Worm (Caenorhabditis elegans) whole organism, L3 larva: Measurements from ENCODE around the gene ZK430.5.

Experiments
- ama-1 ChIP-seq: fragments of 150-350 bp; optimal IDR thresholded peaks from 2 replicates; lab custom pipeline; 2018
- ceh-28 ChIP-seq: fragments of 150-350 bp; optimal IDR thresholded peaks from 2 replicates; lab custom pipeline; 2014; ENCODE audit warnings: missing biosample characterization, missing genetic modification reagents, missing genetic modification characterization
- ceh-82 ChIP-seq: fragments of 150-350 bp; optimal IDR thresholded peaks from 2 replicates; lab custom pipeline; 2014; ENCODE audit warnings: missing biosample characterization, missing genetic modification characterization
- elt-1 ChIP-seq: fragments of 150-350 bp; optimal IDR thresholded peaks from 2 replicates; lab custom pipeline; 2014; ENCODE audit warnings: missing biosample characterization, missing genetic modification characterization
- elt-3 ChIP-seq, 3 experiments: fragments of 150-350 bp in 1 of 3; sonication (generic microtip) in 2 of 3; optimal IDR thresholded peaks; 2 replicates in 2 of 3; 4 replicates in 1 of 3; lab custom pipeline; 2014 to 2017; ENCODE audit warnings: missing biosample characterization in 3 of 3, missing genetic modification characterization in 3 of 3
- fkh-10 ChIP-seq: sonication (generic microtip); optimal IDR thresholded peaks from 2 replicates; lab custom pipeline; 2017; ENCODE audit warnings: missing biosample characterization, missing genetic modification reagents, missing genetic modification characterization
- jun-1 ChIP-seq: fragments of 150-350 bp; optimal IDR thresholded peaks from 2 replicates; lab custom pipeline; 2014; ENCODE audit warnings: missing biosample characterization, missing genetic modification reagents, missing genetic modification characterization
- zag-1 ChIP-seq: fragments of 150-350 bp; optimal IDR thresholded peaks from 2 replicates; lab custom pipeline; 2014; ENCODE audit warnings: missing biosample characterization, missing genetic modification characterization

- no peak for TF ChIP-seq jun-1 (tag; lab: Kevin White, UChicago)
- TF ChIP-seq ama-1 (lab: Kevin White, UChicago): no peak
- TF ChIP-seq elt-3 (tag; optimal IDR thresholded peaks at IDR 0.05; lab: Kevin White, UChicago): no peak
- no peak for TF ChIP-seq fkh-10 (GFP tag; lab: Kevin White, UChicago)
- TF ChIP-seq zag-1 (tag; lab: Kevin White, UChicago): no peak
- TF ChIP-seq ceh-28 (tag; lab: Kevin White, UChicago): no peak
- TF ChIP-seq elt-1 (tag; lab: Kevin White, UChicago): no peak
- TF ChIP-seq ceh-82 (tag; lab: Kevin White, UChicago): no peak
Measured at ce11 chrII:4369715-4370114, 35.7 kb upstream of the ZK430.5 start.
